Worm (Caenorhabditis elegans): ENCODE data around the gene hlb-1.

DNA sequence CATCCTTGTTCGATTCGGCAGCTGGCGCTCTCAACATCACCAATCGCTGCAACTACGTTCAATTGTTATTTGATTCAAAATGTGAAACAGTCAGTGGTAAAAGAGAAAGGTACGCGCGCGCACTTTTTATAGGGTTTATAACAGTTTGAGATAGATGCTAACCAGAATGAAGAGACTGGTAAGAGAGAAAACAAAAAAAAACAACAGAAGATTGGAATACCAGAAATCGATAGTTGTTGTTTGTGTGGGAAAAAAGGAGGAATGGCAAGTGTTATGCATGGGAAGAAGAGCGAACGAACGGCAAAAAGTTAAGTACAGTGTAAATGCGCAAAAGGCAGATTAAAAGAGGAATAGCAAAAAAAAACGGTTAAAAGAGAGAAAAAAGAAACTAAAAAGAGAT lies 27.3 kb upstream of the hlb-1 start, which contains the start of gene Y26E6A.3:
- no peak for TF ChIP-seq nhr-12 (tag; optimal IDR thresholded peaks at IDR 0.05)
- TF ChIP-seq elt-3 (tag; optimal IDR thresholded peaks at IDR 0.05) = no peak

Measured in whole organism, mixed stage, embryonic.